Worm (Caenorhabditis elegans) whole organism, L4 larva: ENCODE measurements around the gene F59F4.3.

Experiments used
- T26A8.4 ChIP-seq: fragments of 200-800 bp; sonication (Bioruptor generic); IDR thresholded peaks from 2 replicates; pipeline ENCODE4 v1.3.6; 2022; ENCODE audit warnings: missing genetic modification characterization, missing compliant biosample characterization
- Y75B8A.6 ChIP-seq: fragments of 200-800 bp; sonication (Bioruptor generic); IDR thresholded peaks from 2 replicates; pipeline ENCODE4 v1.3.6; 2022; ENCODE audit warnings: missing genetic modification reagents, missing genetic modification characterization, missing compliant biosample characterization
- ZK546.5 ChIP-seq, 2 experiments: sonication (generic microtip); optimal IDR thresholded peaks; 2 replicates each; lab custom pipeline; 2017; ENCODE audit warnings: missing biosample characterization in 2 of 2, missing genetic modification characterization in 2 of 2
- aha-1 ChIP-seq: fragments of 150-350 bp; peaks from one replicate; lab custom pipeline; 2014; ENCODE audit warnings: missing biosample characterization, missing genetic modification characterization
- ceh-62 ChIP-seq: sonication (generic microtip); optimal IDR thresholded peaks from 2 replicates; lab custom pipeline; 2017; ENCODE audit warnings: missing biosample characterization, missing genetic modification characterization
- cey-2 ChIP-seq: sonication (generic microtip); optimal IDR thresholded peaks from 3 replicates; lab custom pipeline; 2017; ENCODE audit warnings: missing genetic modification characterization, mild to moderate bottlenecking, missing compliant biosample characterization, antibody characterized with exemption, borderline replicate concordance; ENCODE audit not compliant: insufficient read depth
- daf-16 ChIP-seq, 3 experiments: sonication (generic microtip); optimal IDR thresholded peaks; 2 replicates each; lab custom pipeline; 2016 to 2017; ENCODE audit warnings: missing genetic modification characterization in 3 of 3, missing genetic modification reagents in 3 of 3, mild to moderate bottlenecking in 2 of 3, missing compliant biosample characterization in 2 of 3, missing biosample characterization in 1 of 3, moderate library complexity in 1 of 3
- daf-19 ChIP-seq: fragments of 200-800 bp; sonication (Bioruptor generic); conservative IDR thresholded peaks from 2 replicates; pipeline ENCODE4 v1.3.6; 2022; ENCODE audit warnings: missing genetic modification characterization, missing compliant biosample characterization
- dmd-6 ChIP-seq: fragments of 200-800 bp; sonication (Bioruptor generic); IDR thresholded peaks from 2 replicates; pipeline ENCODE4 v1.3.6; 2022; ENCODE audit warnings: missing genetic modification reagents, missing genetic modification characterization, missing compliant biosample characterization
- dpl-1 ChIP-seq: fragments of 150-350 bp; optimal IDR thresholded peaks from 2 replicates; lab custom pipeline; 2014; ENCODE audit warnings: missing biosample characterization, missing genetic modification reagents, missing genetic modification characterization
- dve-1 ChIP-seq: sonication (generic microtip); optimal IDR thresholded peaks from 2 replicates; lab custom pipeline; 2017; ENCODE audit warnings: antibody characterized with exemption, mild to moderate bottlenecking, missing genetic modification characterization, missing compliant biosample characterization; ENCODE audit not compliant: insufficient read depth
- gei-8 ChIP-seq: fragments of 200-800 bp; sonication (Bioruptor generic); optimal IDR thresholded peaks from 2 replicates; lab custom pipeline; 2018; ENCODE audit warnings: mild to moderate bottlenecking, missing genetic modification characterization, missing compliant biosample characterization
- hif-1 ChIP-seq, 2 experiments: sonication (generic microtip); optimal IDR thresholded peaks; 2 replicates each; lab custom pipeline; 2016 to 2017; ENCODE audit warnings: missing compliant biosample characterization in 2 of 2, missing genetic modification characterization in 2 of 2, missing genetic modification reagents in 2 of 2, missing genotype in 2 of 2, mild to moderate bottlenecking in 1 of 2
- hlh-11 ChIP-seq: fragments of 200-800 bp; sonication (Bioruptor generic); optimal IDR thresholded peaks from 2 replicates; lab custom pipeline; 2018; ENCODE audit warnings: mild to moderate bottlenecking, missing genetic modification characterization, missing compliant biosample characterization
- jun-1 ChIP-seq: fragments of 150-350 bp; optimal IDR thresholded peaks from 2 replicates; lab custom pipeline; 2014; ENCODE audit warnings: missing biosample characterization, missing genetic modification reagents, missing genetic modification characterization
- lin-39 ChIP-seq: fragments of 150-350 bp; optimal IDR thresholded peaks from 2 replicates; lab custom pipeline; 2014; ENCODE audit warnings: missing biosample characterization, missing genetic modification reagents, missing genetic modification characterization
- madf-5 ChIP-seq, 2 experiments: fragments of 200-800 bp; sonication (Bioruptor generic); IDR thresholded peaks; 2 replicates each; pipeline ENCODE4 v1.3.6; 2022; ENCODE audit warnings: missing compliant biosample characterization in 2 of 2, missing genetic modification characterization in 2 of 2
- madf-9 ChIP-seq: fragments of 200-800 bp; sonication (Bioruptor generic); conservative IDR thresholded peaks from 2 replicates; pipeline ENCODE4 v1.3.6; 2022; ENCODE audit warnings: missing genetic modification reagents, missing genetic modification characterization, missing compliant biosample characterization
- mdl-1 ChIP-seq, 2 experiments: fragments of 150-350 bp in 1 of 2; sonication (generic microtip) in 1 of 2; optimal IDR thresholded peaks; 2 replicates each; lab custom pipeline; 2014 to 2017; ENCODE audit warnings: missing biosample characterization in 2 of 2, missing genetic modification characterization in 2 of 2
- mxl-3 ChIP-seq: fragments of 200-800 bp; sonication (Bioruptor generic); optimal IDR thresholded peaks from 2 replicates; lab custom pipeline; 2018; ENCODE audit warnings: mild to moderate bottlenecking, missing genetic modification characterization, missing compliant biosample characterization
- nhr-102 ChIP-seq: sonication (generic microtip); optimal IDR thresholded peaks from 2 replicates; lab custom pipeline; 2016; ENCODE audit warnings: mild to moderate bottlenecking, missing genetic modification characterization, moderate library complexity, missing compliant biosample characterization
- nhr-25 ChIP-seq: sonication (generic microtip); optimal IDR thresholded peaks from 2 replicates; lab custom pipeline; 2017; ENCODE audit warnings: missing genetic modification characterization, mild to moderate bottlenecking, missing compliant biosample characterization, antibody characterized with exemption, moderate library complexity, borderline replicate concordance; ENCODE audit not compliant: insufficient read depth
- nhr-28 ChIP-seq: fragments of 150-350 bp; optimal IDR thresholded peaks from 2 replicates; lab custom pipeline; 2014; ENCODE audit warnings: missing biosample characterization, missing genetic modification characterization
- nhr-6 ChIP-seq: fragments of 150-350 bp; optimal IDR thresholded peaks from 2 replicates; lab custom pipeline; 2014; ENCODE audit warnings: missing biosample characterization, missing genetic modification characterization
- nhr-77 ChIP-seq: fragments of 150-350 bp; optimal IDR thresholded peaks from 2 replicates; lab custom pipeline; 2014; ENCODE audit warnings: missing biosample characterization, missing genetic modification characterization
- php-3 ChIP-seq: fragments of 200-800 bp; sonication (Bioruptor generic); IDR thresholded peaks from 2 replicates; pipeline ENCODE4 v1.3.6; 2022; ENCODE audit warnings: missing genetic modification reagents, missing genetic modification characterization, missing compliant biosample characterization
- pqm-1 ChIP-seq: sonication (generic microtip); optimal IDR thresholded peaks from 2 replicates; lab custom pipeline; 2017; ENCODE audit warnings: missing biosample characterization, missing genetic modification characterization
- rbr-2 ChIP-seq: sonication (generic microtip); optimal IDR thresholded peaks from 2 replicates; lab custom pipeline; 2016; ENCODE audit warnings: missing genotype, missing genetic modification characterization, missing compliant biosample characterization
- tra-1 ChIP-seq: fragments of 200-800 bp; sonication (Bioruptor generic); IDR thresholded peaks from 2 replicates; pipeline ENCODE4 v1.3.6; 2022; ENCODE audit warnings: missing genetic modification reagents, missing genetic modification characterization, missing compliant biosample characterization
- unc-130 ChIP-seq: sonication (generic microtip); optimal IDR thresholded peaks from 2 replicates; lab custom pipeline; 2016; ENCODE audit warnings: missing genetic modification reagents, missing genetic modification characterization, missing compliant biosample characterization

Gene F59F4.3

ce11 chrX:15841086-15841622 is 6.2 kb downstream of the F59F4.3 start, which contains the start of gene serp-1.1 (continued):
- TF ChIP-seq mxl-3 = peak; percentile 100
- TF ChIP-seq madf-5 (GFP tag; IDR thresholded peaks at IDR 0.05; lab: Robert Waterston, UW) = no peak; a peak in 1 of 4 replicates
- TF ChIP-seq php-3 (GFP tag; lab: Robert Waterston, UW) = peak; percentile 91
- TF ChIP-seq cey-2 (tag; lab: Kevin White, UChicago) = no peak
- peak; percentile 93 for TF ChIP-seq gei-8 (GFP tag; lab: Kevin White, UChicago)
- TF ChIP-seq nhr-6 (tag; lab: Kevin White, UChicago) = peak; percentile 97
- TF ChIP-seq tra-1 = peak; percentile 99
- TF ChIP-seq nhr-102 = peak; percentile 98
- TF ChIP-seq, all 104 proteins: peak for 88

- TF ChIP-seq dve-1 (peak; percentile 15), hlh-11 (peak; percentile 7), daf-16 (GFP tag; optimal IDR thresholded peaks at IDR 0.05; lab: Kevin White, UChicago) (no peak), daf-16 (tag; optimal IDR thresholded peaks at IDR 0.05; lab: Kevin White, UChicago) (peak; percentile 68), nhr-77 (tag; lab: Kevin White, UChicago) (peak; percentile 43), nhr-28 (tag; lab: Kevin White, UChicago) (peak; percentile 80), Y75B8A.6 (GFP tag; lab: Robert Waterston, UW) (no peak), aha-1 (tag; lab: Kevin White, UChicago) (peak; percentile 68), daf-19 (GFP tag; lab: Robert Waterston, UW) (no peak), lin-39 (tag; lab: Kevin White, UChicago) (no peak), pqm-1 (tag; lab: Kevin White, UChicago) (peak; percentile 66), mdl-1 (tag; optimal IDR thresholded peaks at IDR 0.05; lab: Kevin White, UChicago) (peak in 1 of 2 experiments; percentile 7), hif-1 (tag; optimal IDR thresholded peaks at IDR 0.05; lab: Kevin White, UChicago) (peak in 1 of 2 experiments; percentile 48), dmd-6 (GFP tag; lab: Robert Waterston, UW) (peak; percentile 23; the same call in 1 of the 2 replicates)
Observed at ce11 chrX:15838496-15838948, 8.9 kb downstream of the F59F4.3 start, which contains the start of gene acox-1.6. Gene acox-1.6, minus strand, starts transcription at chrX:15838546.

- TF ChIP-seq ZK546.5 (tag; optimal IDR thresholded peaks at IDR 0.05; lab: Kevin White, UChicago) (no peak), nhr-25 (tag; lab: Kevin White, UChicago) (no peak)
Observed at ce11 chrX:15831537-15831936, 15.9 kb downstream of the F59F4.3 start.

- TF ChIP-seq T26A8.4 (no peak), rbr-2 (no peak), Y75B8A.6 (GFP tag; lab: Robert Waterston, UW) (no peak), unc-130 (GFP tag; lab: Kevin White, UChicago) (no peak), jun-1 (tag; lab: Kevin White, UChicago) (no peak), nhr-25 (tag; lab: Kevin White, UChicago) (no peak), mxl-3 (no peak), aha-1 (tag; lab: Kevin White, UChicago) (no peak)
Observed at ce11 chrX:15828059-15828458, 19.3 kb downstream of the F59F4.3 start, which contains the start of gene Y7A5A.20. Gene Y7A5A.20, plus strand, starts transcription at chrX:15828359.

- peak; percentile 54 for TF ChIP-seq aha-1 (tag; lab: Kevin White, UChicago)
- TF ChIP-seq ceh-62 (tag; lab: Kevin White, UChicago) = no peak
- TF ChIP-seq madf-9 (GFP tag; lab: Robert Waterston, UW) = no peak
- TF ChIP-seq daf-16 (GFP tag; optimal IDR thresholded peaks at IDR 0.05; lab: Kevin White, UChicago) = no peak
- no peak for TF ChIP-seq daf-16 (tag; optimal IDR thresholded peaks at IDR 0.05; lab: Kevin White, UChicago)
- TF ChIP-seq dpl-1 (GFP tag; lab: Kevin White, UChicago) = no peak
- TF ChIP-seq, all 104 proteins: peak for 1
Observed at ce11 chrX:15826866-15827265, 20.5 kb downstream of the F59F4.3 start, which contains the start of gene Y7A5A.9. Gene Y7A5A.9, plus strand, starts transcription at chrX:15827166.
